Worm (Caenorhabditis elegans): ENCODE data around the gene Y38A10A.11.

DNA sequence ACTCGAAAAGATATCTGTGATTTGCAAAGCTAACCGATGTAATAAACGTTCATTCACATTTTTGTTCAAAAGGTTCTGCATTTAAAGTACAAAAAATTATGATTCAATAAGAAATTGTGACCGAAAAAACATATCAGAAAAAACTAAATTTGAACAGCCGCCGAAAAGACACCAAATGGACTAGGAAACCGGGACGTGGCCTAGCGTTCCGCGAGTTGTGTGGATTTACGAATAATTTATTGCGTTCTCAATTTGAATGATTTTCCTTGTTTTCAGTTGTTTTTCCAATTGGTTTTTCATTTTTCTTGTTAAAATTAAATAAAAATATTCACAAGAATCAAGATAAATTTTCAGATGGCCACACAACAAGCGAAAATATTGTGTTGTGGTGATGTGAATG, 4.1 kb upstream of the Y38A10A.11 start, which contains the start of gene cwf-19L1:
- no peak for TF ChIP-seq ama-1 (optimal IDR thresholded peaks at IDR 0.05)
- no peak for TF ChIP-seq ets-7 (tag; optimal IDR thresholded peaks at IDR 0.05)
- TF ChIP-seq flt-1 (GFP tag; IDR thresholded peaks at IDR 0.05): no peak
- no peak for TF ChIP-seq tbx-11 (GFP tag; IDR thresholded peaks at IDR 0.05)
- TF ChIP-seq tra-4 (tag; optimal IDR thresholded peaks at IDR 0.05): no peak
- no peak for TF ChIP-seq hmbx-1 (tag; optimal IDR thresholded peaks at IDR 0.05)
- peak; percentile 71 for TF ChIP-seq tbx-37 (GFP tag; conservative IDR thresholded peaks at IDR 0.05)
- no peak for TF ChIP-seq B0310.2 (tag; optimal IDR thresholded peaks at IDR 0.05)
- no peak for TF ChIP-seq F13C5.2 (tag; optimal IDR thresholded peaks at IDR 0.05)
- no peak for TF ChIP-seq scrt-1 (GFP tag; IDR thresholded peaks at IDR 0.05)
- TF ChIP-seq ceh-36 (tag; optimal IDR thresholded peaks at IDR 0.05): no peak

All from whole organism, early embryonic.